Worm (Caenorhabditis elegans): ENCODE measurements around the gene ZK669.5.

The ZK669.5 gene

DNA sequence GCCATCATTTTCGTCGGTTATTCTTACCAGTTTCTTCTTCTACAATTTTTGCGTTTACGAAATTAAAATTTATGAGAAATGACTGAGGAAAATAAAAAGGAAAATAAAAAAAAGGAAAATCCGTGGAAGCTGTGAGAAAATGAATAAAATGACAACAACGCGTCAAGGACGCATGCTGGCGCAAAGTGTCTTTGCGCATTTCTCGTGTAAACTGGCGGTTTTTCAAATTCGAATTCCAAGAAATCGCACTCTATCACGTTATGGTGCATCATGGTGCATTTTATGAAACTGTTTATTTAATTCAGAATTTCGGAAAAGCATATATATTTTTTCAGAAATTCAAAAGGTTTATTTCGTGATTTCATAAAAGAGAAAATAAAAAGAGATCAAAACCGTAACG lies 1.5 kb downstream of the ZK669.5 start, which contains the start of gene dbt-1 (continued):
- TF ChIP-seq hlh-1 (tag; optimal IDR thresholded peaks at IDR 0.05) (peak; percentile 51), snpc-4 (tag; optimal IDR thresholded peaks at IDR 0.05) (no peak)

DNA sequence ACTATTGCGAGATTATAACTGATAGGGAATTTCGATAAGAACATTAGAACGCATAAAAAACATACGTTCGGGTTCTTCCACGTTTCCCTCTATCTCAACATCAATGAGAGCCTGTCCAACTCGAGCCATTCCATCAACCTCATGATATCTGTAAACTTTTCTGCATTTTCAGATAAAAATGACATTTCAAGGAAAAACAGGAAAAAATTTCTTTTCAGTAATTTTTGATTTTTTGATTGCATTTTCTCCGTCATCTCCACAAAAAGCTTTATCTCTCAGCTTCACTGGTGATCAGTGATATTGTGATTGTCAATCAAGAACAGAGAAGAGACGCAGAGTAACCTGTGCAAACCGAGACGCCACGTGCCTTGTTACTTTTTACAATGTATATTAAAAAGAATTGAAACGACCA lies 2.3 kb downstream of the ZK669.5 start:
- no peak for TF ChIP-seq sptf-1 (tag; optimal IDR thresholded peaks at IDR 0.05)
- TF ChIP-seq ceh-39 (tag; optimal IDR thresholded peaks at IDR 0.05), result no peak
- TF ChIP-seq nhr-76 (tag; optimal IDR thresholded peaks at IDR 0.05), result no peak

DNA sequence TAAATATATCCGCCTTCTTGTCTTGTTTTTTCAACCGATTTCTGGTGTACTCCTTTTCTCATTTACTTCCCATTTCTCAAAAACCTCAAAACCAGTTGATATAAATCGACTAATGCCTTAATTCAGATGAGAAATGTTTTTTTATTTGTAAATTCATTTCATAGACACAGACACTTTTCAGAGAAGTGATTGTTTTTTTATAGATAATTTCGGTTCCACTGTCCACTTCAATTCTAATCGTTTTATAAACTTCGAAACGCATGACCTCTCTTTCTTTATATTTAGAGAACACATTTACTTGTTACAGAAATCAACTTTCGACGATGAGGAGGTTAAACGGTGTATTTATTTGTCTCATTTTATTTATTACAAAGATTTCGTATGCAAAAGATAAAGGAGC lies 5.8 kb downstream of the ZK669.5 start, which contains the start of gene ZK669.3:
Gene ZK669.3, plus strand, starts transcription at position 301 of the 400 bp plus-strand sequence.
- TF ChIP-seq nhr-237 (tag; optimal IDR thresholded peaks at IDR 0.05) (no peak), nhr-28 (tag; optimal IDR thresholded peaks at IDR 0.05) (no peak), cnd-1 (tag; optimal IDR thresholded peaks at IDR 0.05) (no peak), unc-39 (tag; optimal IDR thresholded peaks at IDR 0.05) (no peak), nhr-12 (tag; optimal IDR thresholded peaks at IDR 0.05) (no peak), elt-3 (tag; optimal IDR thresholded peaks at IDR 0.05) (no peak), ceh-39 (tag; optimal IDR thresholded peaks at IDR 0.05) (no peak), blmp-1 (tag; optimal IDR thresholded peaks at IDR 0.05) (no peak)

DNA sequence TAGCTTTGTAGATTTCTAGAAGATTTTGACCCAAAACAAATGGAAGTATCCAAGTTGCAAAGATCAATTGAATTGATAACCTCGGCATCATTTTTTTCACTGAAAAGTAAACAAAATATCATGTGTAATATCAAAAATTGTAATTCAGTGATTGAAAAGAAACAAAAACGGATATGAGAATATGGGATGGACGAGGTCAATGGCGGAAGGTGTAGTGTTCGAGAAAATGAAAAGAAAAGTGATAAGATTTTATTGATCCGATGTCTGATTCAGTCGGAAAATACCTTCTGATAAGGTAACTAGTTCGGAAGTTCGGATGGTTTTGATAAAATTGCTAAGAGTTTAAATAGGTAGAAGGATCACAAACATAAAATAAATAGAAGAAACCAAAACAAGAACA lies 8.6 kb downstream of the ZK669.5 start, which contains the start of gene ZK669.2:
Gene ZK669.2, minus strand, starts transcription at position 101 of the 400 bp plus-strand sequence.
- TF ChIP-seq pha-4 (tag; optimal IDR thresholded peaks at IDR 0.05), result no peak
- no peak for TF ChIP-seq elt-3 (tag; optimal IDR thresholded peaks at IDR 0.05)
- TF ChIP-seq nhr-28 (tag; optimal IDR thresholded peaks at IDR 0.05), result no peak
- no peak for TF ChIP-seq sem-2 (GFP tag; optimal IDR thresholded peaks at IDR 0.05)
- no peak for TF ChIP-seq drap-1 (GFP tag; optimal IDR thresholded peaks at IDR 0.05)
- TF ChIP-seq ceh-39 (tag; optimal IDR thresholded peaks at IDR 0.05), result no peak
- no peak for TF ChIP-seq nhr-2 (tag; optimal IDR thresholded peaks at IDR 0.05)

DNA sequence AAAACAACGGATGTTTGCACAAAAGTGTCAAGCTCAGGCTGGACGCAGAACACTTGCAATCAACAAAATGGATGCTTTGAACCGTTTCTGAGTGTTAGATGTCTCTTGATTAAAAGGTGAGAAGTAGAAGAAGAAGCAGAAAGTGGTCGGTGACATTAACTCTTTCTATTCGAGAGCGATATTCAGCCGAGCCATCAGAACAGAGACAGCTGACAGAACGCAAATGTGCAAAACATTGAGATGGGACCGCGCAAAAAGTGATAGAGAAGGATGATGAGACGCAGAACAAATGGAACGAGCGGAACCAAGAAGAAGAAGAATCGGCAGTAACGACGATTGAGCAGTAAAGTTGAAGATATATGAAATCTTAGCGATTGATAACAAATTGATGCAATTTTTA lies 11.1 kb downstream of the ZK669.5 start:
- TF ChIP-seq hlh-1 (tag; optimal IDR thresholded peaks at IDR 0.05) (peak; percentile 97), unc-62 (GFP tag; optimal IDR thresholded peaks at IDR 0.05) (peak; percentile 7), nhr-28 (tag; optimal IDR thresholded peaks at IDR 0.05) (no peak), unc-120 (tag; optimal IDR thresholded peaks at IDR 0.05; ENCODE audit: poor library complexity, severe bottlenecking) (peak; percentile 23)

DNA sequence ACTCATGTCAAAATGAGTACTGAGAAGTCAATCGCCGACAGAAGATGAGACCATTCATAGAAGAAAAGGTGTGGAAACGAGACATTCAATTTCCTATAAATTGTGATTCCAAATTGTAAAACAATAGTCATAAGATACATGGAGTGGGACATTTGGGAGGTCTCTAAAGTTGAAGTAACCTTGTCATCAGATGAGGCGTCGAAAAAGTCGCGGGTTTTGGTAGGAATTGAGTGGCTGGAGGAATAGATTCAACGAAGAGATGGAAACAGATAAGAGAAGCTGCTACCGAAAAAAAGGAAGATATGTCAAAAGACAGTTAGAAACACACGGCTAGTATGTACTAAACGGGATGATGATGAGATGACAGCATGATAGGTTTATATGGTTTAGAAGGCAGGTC lies 16.0 kb downstream of the ZK669.5 start:
- TF ChIP-seq sptf-1 (tag; optimal IDR thresholded peaks at IDR 0.05), result no peak
- TF ChIP-seq lin-13 (tag; optimal IDR thresholded peaks at IDR 0.05), result no peak
- TF ChIP-seq zip-8 (tag; optimal IDR thresholded peaks at IDR 0.05), result no peak
- TF ChIP-seq sem-2 (GFP tag; optimal IDR thresholded peaks at IDR 0.05), result no peak
- TF ChIP-seq nhr-12 (tag; optimal IDR thresholded peaks at IDR 0.05), result no peak
- TF ChIP-seq unc-39 (tag; optimal IDR thresholded peaks at IDR 0.05), result no peak
- no peak for TF ChIP-seq pha-4 (tag; optimal IDR thresholded peaks at IDR 0.05)
- TF ChIP-seq unc-120 (tag; optimal IDR thresholded peaks at IDR 0.05; ENCODE audit: poor library complexity, severe bottlenecking), result no peak
- TF ChIP-seq nhr-76 (tag; optimal IDR thresholded peaks at IDR 0.05), result no peak
- TF ChIP-seq hlh-1 (tag; optimal IDR thresholded peaks at IDR 0.05), result no peak

DNA sequence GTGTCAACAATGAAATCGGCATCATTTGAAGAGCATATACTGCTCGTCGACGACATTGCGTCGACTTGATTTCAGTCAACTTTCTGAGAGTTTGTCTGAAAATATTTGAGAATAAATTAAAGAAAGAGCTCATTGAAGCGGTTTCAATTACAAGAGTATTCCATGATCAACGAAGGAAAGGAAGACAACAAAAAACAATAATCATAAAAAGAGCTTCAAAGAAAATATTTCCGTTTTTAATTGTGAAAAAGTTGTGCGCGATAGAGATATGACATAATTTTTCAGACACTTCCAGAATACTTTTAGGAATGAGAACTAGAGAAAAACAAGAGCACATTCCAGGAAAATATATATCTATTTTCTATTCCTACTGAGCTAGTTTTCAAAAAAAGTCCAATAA lies 18.1 kb downstream of the ZK669.5 start, which contains the start of gene spv-1:
Gene spv-1, minus strand, starts transcription at position 101 of the 400 bp plus-strand sequence.
- TF ChIP-seq nhr-28 (tag; optimal IDR thresholded peaks at IDR 0.05) (no peak), cnd-1 (tag; optimal IDR thresholded peaks at IDR 0.05) (no peak), unc-62 (GFP tag; optimal IDR thresholded peaks at IDR 0.05) (no peak), elt-1 (tag; optimal IDR thresholded peaks at IDR 0.05; ENCODE audit: borderline replicate concordance, insufficient read depth) (no peak), pha-4 (tag; optimal IDR thresholded peaks at IDR 0.05) (no peak), ceh-43 (GFP tag; optimal IDR thresholded peaks at IDR 0.05) (no peak), blmp-1 (tag; optimal IDR thresholded peaks at IDR 0.05) (no peak), unc-39 (tag; optimal IDR thresholded peaks at IDR 0.05) (no peak), snpc-4 (tag; optimal IDR thresholded peaks at IDR 0.05) (no peak)

DNA sequence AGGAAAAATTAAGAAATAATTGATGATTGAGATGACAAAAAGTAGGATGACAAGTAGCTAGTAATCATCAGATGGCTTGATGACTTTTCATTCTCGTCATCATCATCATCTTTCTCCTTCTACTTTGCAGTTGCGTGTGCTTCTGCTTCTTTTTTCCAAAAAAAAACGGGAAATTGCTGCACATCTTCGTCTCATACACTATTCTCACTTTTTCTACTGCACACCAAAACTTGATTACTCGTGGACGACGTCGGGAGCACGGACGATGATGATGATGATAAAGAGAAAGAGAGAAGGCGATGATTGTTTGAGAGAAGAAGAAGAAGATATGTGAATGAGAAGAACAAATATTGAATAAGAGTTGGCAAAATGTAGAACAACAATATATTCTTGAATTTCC lies 25.5 kb downstream of the ZK669.5 start:
- TF ChIP-seq ztf-11 (tag; optimal IDR thresholded peaks at IDR 0.05), result no peak
- no peak for TF ChIP-seq ceh-83 (GFP tag; optimal IDR thresholded peaks at IDR 0.05)
- peak; percentile 94 for TF ChIP-seq ces-1 (GFP tag; optimal IDR thresholded peaks at IDR 0.05)
- TF ChIP-seq zip-8 (tag; optimal IDR thresholded peaks at IDR 0.05), result no peak

All from whole organism, mixed stage, embryonic.